Worm (Caenorhabditis elegans) whole organism, L1 larva: ENCODE measurements around the gene F41B5.12.

Experiments
- C04F5.9 ChIP-seq: sonication (generic microtip); optimal IDR thresholded peaks from 2 replicates; lab custom pipeline; 2016; ENCODE audit warnings: missing genetic modification characterization, missing compliant biosample characterization
- C34B4.2 ChIP-seq: sonication (generic microtip); optimal IDR thresholded peaks from 2 replicates; lab custom pipeline; 2017; ENCODE audit warnings: mild to moderate bottlenecking, missing genetic modification characterization, missing compliant biosample characterization
- F16B12.6 ChIP-seq: fragments of 150-350 bp; optimal IDR thresholded peaks from 2 replicates; lab custom pipeline; 2014; ENCODE audit warnings: missing biosample characterization, missing genetic modification characterization
- Y116A8C.19 ChIP-seq: sonication (generic microtip); optimal IDR thresholded peaks from 2 replicates; lab custom pipeline; 2016; ENCODE audit warnings: missing compliant biosample characterization, missing genetic modification characterization, borderline replicate concordance
- aly-2 ChIP-seq: fragments of 150-350 bp; optimal IDR thresholded peaks from 2 replicates; lab custom pipeline; 2014; ENCODE audit warnings: missing biosample characterization, missing genetic modification characterization
- ama-1 ChIP-seq: fragments of 150-350 bp; optimal IDR thresholded peaks from 2 replicates; lab custom pipeline; 2014
- blmp-1 ChIP-seq: fragments of 150-350 bp; optimal IDR thresholded peaks from 2 replicates; lab custom pipeline; 2014; ENCODE audit warnings: missing biosample characterization, missing genetic modification characterization
- ceh-63 ChIP-seq: fragments of 200-800 bp; sonication (Bioruptor generic); optimal IDR thresholded peaks from 2 replicates; lab custom pipeline; 2018; ENCODE audit warnings: mild to moderate bottlenecking, missing genetic modification characterization, missing compliant biosample characterization
- ceh-8 ChIP-seq: fragments of 200-800 bp; sonication (Bioruptor generic); optimal IDR thresholded peaks from 2 replicates; lab custom pipeline; 2018; ENCODE audit warnings: mild to moderate bottlenecking, missing genetic modification characterization, moderate library complexity, missing compliant biosample characterization
- ceh-82 ChIP-seq, 3 experiments: fragments of 150-350 bp in 1 of 3; sonication (generic microtip) in 2 of 3; optimal IDR thresholded peaks; 2 replicates each; lab custom pipeline; 2014 to 2017; ENCODE audit warnings: missing biosample characterization in 3 of 3, missing genetic modification characterization in 3 of 3
- ceh-88 ChIP-seq: fragments of 200-800 bp; sonication (Bioruptor generic); IDR thresholded peaks from 2 replicates; pipeline ENCODE4 v1.3.6; 2022; ENCODE audit warnings: missing genetic modification characterization, missing compliant biosample characterization
- ces-1 ChIP-seq: fragments of 150-350 bp; optimal IDR thresholded peaks from 2 replicates; lab custom pipeline; 2014; ENCODE audit warnings: missing biosample characterization, missing genetic modification reagents, missing genetic modification characterization
- egl-13 ChIP-seq: sonication (generic microtip); optimal IDR thresholded peaks from 2 replicates; lab custom pipeline; 2016; ENCODE audit warnings: missing genotype, missing genetic modification reagents, missing genetic modification characterization, missing compliant biosample characterization
- elt-3 ChIP-seq, 6 experiments: fragments of 150-350 bp in 1 of 6; sonication (generic microtip); optimal IDR thresholded peaks; 2 replicates each; lab custom pipeline; 2017 to 2018; ENCODE audit warnings: missing biosample characterization in 6 of 6, missing genetic modification characterization in 6 of 6, inconsistent platforms in 1 of 6
- fkh-10 ChIP-seq: sonication (generic microtip); optimal IDR thresholded peaks from 2 replicates; lab custom pipeline; 2017; ENCODE audit warnings: missing biosample characterization, missing genetic modification reagents, missing genetic modification characterization
- fkh-4 ChIP-seq: sonication (generic microtip); optimal IDR thresholded peaks from 2 replicates; lab custom pipeline; 2016; ENCODE audit warnings: missing compliant biosample characterization, missing genetic modification characterization, borderline replicate concordance
- fkh-8 ChIP-seq: sonication (generic microtip); optimal IDR thresholded peaks from 2 replicates; lab custom pipeline; 2016; ENCODE audit warnings: mild to moderate bottlenecking, missing genetic modification characterization, missing compliant biosample characterization
- fos-1 ChIP-seq: fragments of 150-350 bp; optimal IDR thresholded peaks from 2 replicates; lab custom pipeline; 2014; ENCODE audit warnings: missing biosample characterization, missing genetic modification characterization
- hlh-4 ChIP-seq: sonication (generic microtip); optimal IDR thresholded peaks from 2 replicates; lab custom pipeline; 2016; ENCODE audit warnings: mild to moderate bottlenecking, missing genetic modification characterization, missing compliant biosample characterization
- hpl-2 ChIP-seq: fragments of 150-350 bp; optimal IDR thresholded peaks from 2 replicates; lab custom pipeline; 2014; ENCODE audit warnings: missing biosample characterization, missing genetic modification reagents, missing genetic modification characterization
- isw-1 ChIP-seq: fragments of 200-800 bp; sonication (Bioruptor generic); IDR thresholded peaks from 2 replicates; pipeline ENCODE4 v1.3.6; 2022; ENCODE audit warnings: missing genetic modification characterization, missing compliant biosample characterization
- jun-1 ChIP-seq: fragments of 150-350 bp; optimal IDR thresholded peaks from 2 replicates; lab custom pipeline; 2014; ENCODE audit warnings: missing biosample characterization, missing genetic modification reagents, missing genetic modification characterization
- lin-13 ChIP-seq: fragments of 150-350 bp; optimal IDR thresholded peaks from 2 replicates; lab custom pipeline; 2014; ENCODE audit warnings: missing biosample characterization, missing genetic modification reagents, missing genetic modification characterization
- lin-14 ChIP-seq: fragments of 200-800 bp; sonication (Bioruptor generic); optimal IDR thresholded peaks from 2 replicates; lab custom pipeline; 2018; ENCODE audit warnings: mild to moderate bottlenecking, missing genetic modification characterization, moderate library complexity, missing compliant biosample characterization
- lin-15B ChIP-seq: fragments of 150-350 bp; sonication (generic microtip); optimal IDR thresholded peaks from 3 replicates; lab custom pipeline; 2014; ENCODE audit warnings: missing biosample characterization, missing genetic modification characterization
- lsy-2 ChIP-seq, 2 experiments: fragments of 150-350 bp; optimal IDR thresholded peaks; 2 replicates each; lab custom pipeline; 2014; ENCODE audit warnings: missing biosample characterization in 2 of 2, missing genetic modification characterization in 2 of 2
- mab-9 ChIP-seq: fragments of 200-800 bp; sonication (Bioruptor generic); IDR thresholded peaks from 2 replicates; pipeline ENCODE4 v1.3.6; 2022; ENCODE audit warnings: missing genetic modification reagents, missing genetic modification characterization, missing compliant biosample characterization
- nhr-19 ChIP-seq: fragments of 200-800 bp; sonication (Bioruptor generic); conservative IDR thresholded peaks from 2 replicates; pipeline ENCODE4 v1.3.6; 2022; ENCODE audit warnings: missing genetic modification characterization, missing compliant biosample characterization
- nhr-20 ChIP-seq: sonication (generic microtip); optimal IDR thresholded peaks from 2 replicates; lab custom pipeline; 2016; ENCODE audit warnings: mild to moderate bottlenecking, missing genetic modification characterization, missing compliant biosample characterization
- nhr-47 ChIP-seq: sonication (generic microtip); optimal IDR thresholded peaks from 2 replicates; lab custom pipeline; 2016; ENCODE audit warnings: mild to moderate bottlenecking, missing genetic modification characterization, moderate library complexity, missing compliant biosample characterization
- nhr-77 ChIP-seq: fragments of 150-350 bp; optimal IDR thresholded peaks from 2 replicates; lab custom pipeline; 2014; ENCODE audit warnings: missing biosample characterization, missing genetic modification characterization
- nhr-84 ChIP-seq: sonication (generic microtip); optimal IDR thresholded peaks from 2 replicates; lab custom pipeline; 2017; ENCODE audit warnings: missing biosample characterization, missing genetic modification characterization
- nhr-90 ChIP-seq: sonication (generic microtip); optimal IDR thresholded peaks from 2 replicates; lab custom pipeline; 2016; ENCODE audit warnings: mild to moderate bottlenecking, missing genetic modification characterization, missing compliant biosample characterization; ENCODE audit not compliant: poor library complexity
- pag-3 ChIP-seq: sonication (generic microtip); optimal IDR thresholded peaks from 2 replicates; lab custom pipeline; 2017; ENCODE audit warnings: missing genetic modification characterization, mild to moderate bottlenecking, missing compliant biosample characterization, antibody characterized with exemption, borderline replicate concordance; ENCODE audit not compliant: insufficient read depth
- pax-3 ChIP-seq: fragments of 200-800 bp; sonication (Bioruptor generic); optimal IDR thresholded peaks from 2 replicates; lab custom pipeline; 2018; ENCODE audit warnings: mild to moderate bottlenecking, missing genetic modification characterization, moderate library complexity, missing compliant biosample characterization
- rnt-1 ChIP-seq: sonication (generic microtip); optimal IDR thresholded peaks from 2 replicates; lab custom pipeline; 2016; ENCODE audit warnings: mild to moderate bottlenecking, missing genetic modification characterization, moderate library complexity, missing compliant biosample characterization
- snu-23 ChIP-seq: sonication (generic microtip); optimal IDR thresholded peaks from 2 replicates; lab custom pipeline; 2016; ENCODE audit warnings: missing genetic modification characterization, missing compliant biosample characterization
- sox-4 ChIP-seq: sonication (generic microtip); optimal IDR thresholded peaks from 2 replicates; lab custom pipeline; 2016; ENCODE audit warnings: missing genetic modification characterization, missing compliant biosample characterization
- sptf-1 ChIP-seq: fragments of 150-350 bp; optimal IDR thresholded peaks from 2 replicates; lab custom pipeline; 2014; ENCODE audit warnings: missing biosample characterization, missing genetic modification characterization
- sup-37 ChIP-seq: fragments of 200-800 bp; sonication (Bioruptor generic); optimal IDR thresholded peaks from 2 replicates; lab custom pipeline; 2018; ENCODE audit warnings: mild to moderate bottlenecking, missing genetic modification characterization, missing compliant biosample characterization
- swsn-7 ChIP-seq: sonication (generic microtip); optimal IDR thresholded peaks from 2 replicates; lab custom pipeline; 2016; ENCODE audit warnings: missing genetic modification characterization, missing compliant biosample characterization
- tbx-2 ChIP-seq: sonication (generic microtip); optimal IDR thresholded peaks from 2 replicates; lab custom pipeline; 2016; ENCODE audit warnings: missing genetic modification characterization, missing compliant biosample characterization
- unc-30 ChIP-seq: sonication (generic microtip); optimal IDR thresholded peaks from 2 replicates; lab custom pipeline; 2017; ENCODE audit warnings: missing biosample characterization, missing genetic modification characterization
- unc-62 ChIP-seq: fragments of 150-350 bp; optimal IDR thresholded peaks from 2 replicates; lab custom pipeline; 2014; ENCODE audit warnings: missing biosample characterization, missing genetic modification reagents, missing genetic modification characterization
- unc-86 ChIP-seq: sonication (generic microtip); optimal IDR thresholded peaks from 2 replicates; lab custom pipeline; 2016; ENCODE audit warnings: missing genetic modification characterization, missing compliant biosample characterization
- unc-98 ChIP-seq: fragments of 200-800 bp; sonication (Bioruptor generic); IDR thresholded peaks from 2 replicates; pipeline ENCODE4 v1.3.6; 2022; ENCODE audit warnings: missing genetic modification characterization, missing compliant biosample characterization
- zag-1 ChIP-seq: fragments of 150-350 bp; optimal IDR thresholded peaks from 2 replicates; lab custom pipeline; 2014; ENCODE audit warnings: missing biosample characterization, missing genetic modification characterization

F41B5.12 gene

DNA sequence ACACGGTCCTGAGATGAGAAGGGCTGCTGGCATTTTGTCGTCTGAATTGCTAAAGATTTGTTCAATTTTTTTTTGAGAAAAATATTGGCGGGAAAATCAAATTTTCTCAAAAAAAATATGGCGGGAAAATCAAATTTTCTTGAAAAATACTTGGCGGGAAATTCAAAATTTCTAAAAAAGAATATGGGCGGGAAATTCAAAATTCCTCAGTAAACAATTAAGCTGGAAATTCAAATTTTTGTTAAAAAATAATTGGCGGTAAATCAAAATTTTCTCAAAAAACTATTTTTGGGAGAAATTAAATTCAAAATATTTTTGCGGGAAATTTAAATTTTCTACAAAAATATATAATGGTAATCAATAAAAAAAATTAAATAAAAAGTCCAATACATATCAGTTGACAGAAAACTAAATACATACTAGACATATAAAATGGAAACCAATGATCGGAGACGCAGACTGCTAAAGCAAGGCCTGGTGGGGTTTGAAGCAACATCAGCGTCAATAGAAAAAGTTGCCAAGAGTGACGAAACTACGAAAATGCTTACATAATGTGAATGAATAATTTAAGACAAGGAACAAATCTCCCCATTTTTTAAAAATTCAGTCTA is 46.2 kb upstream of the F41B5.12 start, which contains the start of gene nhr-184 (continued):
- TF ChIP-seq fkh-10 (no peak), isw-1 (no peak), pax-3 (no peak), nhr-20 (tag; lab: Kevin White, UChicago) (peak; percentile 36), ama-1 (lab: Kevin White, UChicago) (no peak), zag-1 (tag; lab: Kevin White, UChicago) (no peak), unc-30 (no peak), C04F5.9 (tag; lab: Kevin White, UChicago) (no peak), lin-14 (GFP tag; lab: Kevin White, UChicago) (no peak), fkh-4 (no peak), nhr-90 (tag; lab: Kevin White, UChicago) (no peak), C34B4.2 (tag; lab: Kevin White, UChicago) (no peak), F16B12.6 (tag; lab: Kevin White, UChicago) (no peak), ces-1 (no peak), tbx-2 (tag; lab: Kevin White, UChicago) (no peak), sox-4 (tag; lab: Kevin White, UChicago) (no peak), sup-37 (GFP tag; lab: Kevin White, UChicago) (no peak), aly-2 (tag; lab: Kevin White, UChicago) (no peak), fkh-8 (tag; lab: Kevin White, UChicago) (no peak), ceh-63 (GFP tag; lab: Kevin White, UChicago) (no peak), nhr-19 (GFP tag; lab: Robert Waterston, UW) (no peak), ceh-88 (GFP tag; lab: Robert Waterston, UW) (no peak), nhr-77 (tag; lab: Kevin White, UChicago) (no peak), egl-13 (tag; lab: Kevin White, UChicago) (no peak), hlh-4 (no peak), lin-13 (no peak), elt-3 (tag; optimal IDR thresholded peaks at IDR 0.05; lab: Kevin White, UChicago) (no peak), swsn-7 (no peak), rnt-1 (tag; lab: Kevin White, UChicago) (no peak), Y116A8C.19 (tag; lab: Kevin White, UChicago) (no peak), ceh-82 (tag; optimal IDR thresholded peaks at IDR 0.05; lab: Kevin White, UChicago) (no peak), nhr-84 (tag; lab: Kevin White, UChicago) (no peak), unc-98 (GFP tag; lab: Robert Waterston, UW) (no peak), hpl-2 (GFP tag; lab: Kevin White, UChicago) (no peak), blmp-1 (tag; lab: Kevin White, UChicago) (peak; percentile 2), lsy-2 (tag; optimal IDR thresholded peaks at IDR 0.05; lab: Kevin White, UChicago) (peak in 1 of 2 experiments; percentile 14), unc-86 (tag; lab: Kevin White, UChicago) (peak; percentile 10), lin-15B (no peak), sptf-1 (tag; lab: Kevin White, UChicago) (no peak), snu-23 (GFP tag; lab: Kevin White, UChicago) (peak; percentile 2), unc-62 (no peak), jun-1 (no peak), fos-1 (tag; lab: Kevin White, UChicago) (no peak), ceh-8 (no peak), pag-3 (tag; lab: Kevin White, UChicago) (no peak), nhr-47 (tag; lab: Kevin White, UChicago) (no peak), mab-9 (GFP tag; lab: Robert Waterston, UW) (no peak)
